Worm (Caenorhabditis elegans) whole organism, L4 larva: ENCODE measurements around the gene pap-2.

Source experiments
- F26F4.8 ChIP-seq: fragments of 200-800 bp; sonication (Bioruptor generic); conservative IDR thresholded peaks from 2 replicates; pipeline ENCODE4 v1.3.6; 2022; ENCODE audit warnings: missing genetic modification characterization, missing compliant biosample characterization
- F37D6.2 ChIP-seq: sonication (generic microtip); optimal IDR thresholded peaks from 2 replicates; lab custom pipeline; 2016; ENCODE audit warnings: mild to moderate bottlenecking, missing genetic modification characterization, missing compliant biosample characterization
- F44E2.7 ChIP-seq: fragments of 200-800 bp; sonication (Bioruptor generic); IDR thresholded peaks from 2 replicates; pipeline ENCODE4 v2.1.2; 2022; ENCODE audit warnings: missing genetic modification characterization, missing compliant biosample characterization
- Y105C5A.15 ChIP-seq: fragments of 200-800 bp; sonication (Bioruptor generic); IDR thresholded peaks from 2 replicates; pipeline ENCODE4 v1.3.6; 2022; ENCODE audit warnings: missing genetic modification characterization, missing compliant biosample characterization
- Y48G9A.11 ChIP-seq: fragments of 200-800 bp; sonication (Bioruptor generic); IDR thresholded peaks from 2 replicates; pipeline ENCODE4 v1.3.6; 2022; ENCODE audit warnings: missing genetic modification reagents, missing genetic modification characterization, missing compliant biosample characterization
- Y75B8A.6 ChIP-seq: fragments of 200-800 bp; sonication (Bioruptor generic); IDR thresholded peaks from 2 replicates; pipeline ENCODE4 v1.3.6; 2022; ENCODE audit warnings: missing genetic modification reagents, missing genetic modification characterization, missing compliant biosample characterization
- ZK546.5 ChIP-seq, 2 experiments: sonication (generic microtip); optimal IDR thresholded peaks; 2 replicates each; lab custom pipeline; 2017; ENCODE audit warnings: missing biosample characterization in 2 of 2, missing genetic modification characterization in 2 of 2
- ama-1 ChIP-seq: fragments of 150-350 bp; optimal IDR thresholded peaks from 2 replicates; lab custom pipeline; 2014; ENCODE audit warnings: inconsistent platforms, mixed read lengths
- arid-1 ChIP-seq: fragments of 200-800 bp; sonication (Bioruptor generic); conservative IDR thresholded peaks from 2 replicates; pipeline ENCODE4 v1.3.6; 2022; ENCODE audit warnings: missing genetic modification reagents, missing genetic modification characterization, missing compliant biosample characterization
- ceh-20 ChIP-seq: fragments of 200-800 bp; sonication (Bioruptor generic); IDR thresholded peaks from 2 replicates; pipeline ENCODE4 v1.3.6; 2022; ENCODE audit warnings: missing genetic modification reagents, missing genetic modification characterization, missing compliant biosample characterization
- ceh-32 ChIP-seq: sonication (generic microtip); optimal IDR thresholded peaks from 2 replicates; lab custom pipeline; 2016; ENCODE audit warnings: mild to moderate bottlenecking, missing genetic modification characterization, missing compliant biosample characterization; ENCODE audit not compliant: poor library complexity
- ceh-44 ChIP-seq: fragments of 200-800 bp; sonication (Bioruptor generic); IDR thresholded peaks from 2 replicates; pipeline ENCODE4 v1.3.6; 2022; ENCODE audit warnings: missing genetic modification reagents, missing genetic modification characterization, missing compliant biosample characterization
- ces-1 ChIP-seq: fragments of 150-350 bp; sonication (generic microtip); optimal IDR thresholded peaks from 4 replicates; lab custom pipeline; 2014; ENCODE audit warnings: missing biosample characterization, missing genetic modification reagents, missing genetic modification characterization
- daf-12 ChIP-seq: fragments of 150-350 bp; optimal IDR thresholded peaks from 2 replicates; lab custom pipeline; 2014; ENCODE audit warnings: missing biosample characterization, missing genetic modification reagents, missing genetic modification characterization
- daf-16 ChIP-seq, 3 experiments: sonication (generic microtip); optimal IDR thresholded peaks; 2 replicates each; lab custom pipeline; 2016 to 2017; ENCODE audit warnings: missing genetic modification characterization in 3 of 3, missing genetic modification reagents in 3 of 3, mild to moderate bottlenecking in 2 of 3, missing compliant biosample characterization in 2 of 3, missing biosample characterization in 1 of 3, moderate library complexity in 1 of 3
- dmd-6 ChIP-seq: fragments of 200-800 bp; sonication (Bioruptor generic); IDR thresholded peaks from 2 replicates; pipeline ENCODE4 v1.3.6; 2022; ENCODE audit warnings: missing genetic modification reagents, missing genetic modification characterization, missing compliant biosample characterization
- dmd-9 ChIP-seq: fragments of 200-800 bp; sonication (Bioruptor generic); IDR thresholded peaks from 2 replicates; pipeline ENCODE4 v1.3.6; 2022; ENCODE audit warnings: missing genetic modification reagents, missing genetic modification characterization, missing compliant biosample characterization
- dpl-1 ChIP-seq: fragments of 150-350 bp; optimal IDR thresholded peaks from 2 replicates; lab custom pipeline; 2014; ENCODE audit warnings: missing biosample characterization, missing genetic modification reagents, missing genetic modification characterization
- egl-27 ChIP-seq: sonication (generic microtip); optimal IDR thresholded peaks from 3 replicates; lab custom pipeline; 2017; ENCODE audit warnings: missing biosample characterization, missing genetic modification reagents, missing genetic modification characterization
- egl-43 ChIP-seq: fragments of 200-800 bp; sonication (Bioruptor generic); IDR thresholded peaks from 2 replicates; pipeline ENCODE4 v1.3.6; 2022; ENCODE audit warnings: missing genetic modification reagents, missing genetic modification characterization, missing compliant biosample characterization
- fkh-10 ChIP-seq: fragments of 150-350 bp; optimal IDR thresholded peaks from 2 replicates; lab custom pipeline; 2014; ENCODE audit warnings: missing biosample characterization, missing genetic modification reagents, missing genetic modification characterization
- fos-1 ChIP-seq: fragments of 150-350 bp; optimal IDR thresholded peaks from 2 replicates; lab custom pipeline; 2014; ENCODE audit warnings: missing biosample characterization, missing genetic modification characterization
- gei-8 ChIP-seq: fragments of 200-800 bp; sonication (Bioruptor generic); optimal IDR thresholded peaks from 2 replicates; lab custom pipeline; 2018; ENCODE audit warnings: mild to moderate bottlenecking, missing genetic modification characterization, missing compliant biosample characterization
- hif-1 ChIP-seq, 2 experiments: sonication (generic microtip); optimal IDR thresholded peaks; 2 replicates each; lab custom pipeline; 2016 to 2017; ENCODE audit warnings: missing compliant biosample characterization in 2 of 2, missing genetic modification characterization in 2 of 2, missing genetic modification reagents in 2 of 2, missing genotype in 2 of 2, mild to moderate bottlenecking in 1 of 2
- jun-1 ChIP-seq: fragments of 150-350 bp; optimal IDR thresholded peaks from 2 replicates; lab custom pipeline; 2014; ENCODE audit warnings: missing biosample characterization, missing genetic modification reagents, missing genetic modification characterization
- lim-7 ChIP-seq: fragments of 200-800 bp; sonication (Bioruptor generic); IDR thresholded peaks from 2 replicates; pipeline ENCODE4 v1.3.6; 2022; ENCODE audit warnings: missing genetic modification characterization, missing compliant biosample characterization
- lin-1 ChIP-seq: fragments of 200-800 bp; sonication (Bioruptor generic); IDR thresholded peaks from 2 replicates; pipeline ENCODE4 v1.3.6; 2022; ENCODE audit warnings: missing genetic modification reagents, missing genetic modification characterization, missing compliant biosample characterization
- lin-15B ChIP-seq: fragments of 150-350 bp; sonication (generic microtip); optimal IDR thresholded peaks from 3 replicates; lab custom pipeline; 2014; ENCODE audit warnings: missing biosample characterization, missing genetic modification characterization
- lin-38 ChIP-seq: fragments of 200-800 bp; sonication (Bioruptor generic); IDR thresholded peaks from 2 replicates; pipeline ENCODE4 v1.3.6; 2022; ENCODE audit warnings: missing genetic modification reagents, missing genetic modification characterization, missing compliant biosample characterization
- lsy-2 ChIP-seq, 2 experiments: fragments of 150-350 bp in 1 of 2; sonication (generic microtip) in 1 of 2; optimal IDR thresholded peaks; 2 replicates each; lab custom pipeline; 2014 to 2017; ENCODE audit warnings: missing biosample characterization in 2 of 2, missing genetic modification characterization in 2 of 2
- mep-1 ChIP-seq: fragments of 150-350 bp; sonication (generic microtip); optimal IDR thresholded peaks from 3 replicates; lab custom pipeline; 2014; ENCODE audit warnings: missing biosample characterization, missing genetic modification characterization
- mes-2 ChIP-seq: sonication (generic microtip); optimal IDR thresholded peaks from 2 replicates; lab custom pipeline; 2016; ENCODE audit warnings: missing genotype, mild to moderate bottlenecking, missing genetic modification characterization, missing compliant biosample characterization; ENCODE audit not compliant: poor library complexity, severe bottlenecking
- mxl-2 ChIP-seq: fragments of 200-800 bp; sonication (Bioruptor generic); conservative IDR thresholded peaks from 2 replicates; pipeline ENCODE4 v1.3.6; 2022; ENCODE audit warnings: missing genetic modification reagents, missing genetic modification characterization, missing compliant biosample characterization
- mxl-3 ChIP-seq: fragments of 200-800 bp; sonication (Bioruptor generic); optimal IDR thresholded peaks from 2 replicates; lab custom pipeline; 2018; ENCODE audit warnings: mild to moderate bottlenecking, missing genetic modification characterization, missing compliant biosample characterization
- nhr-10 ChIP-seq: fragments of 150-350 bp; optimal IDR thresholded peaks from 2 replicates; lab custom pipeline; 2014; ENCODE audit warnings: missing biosample characterization, missing genetic modification characterization
- nhr-11 ChIP-seq: fragments of 150-350 bp; optimal IDR thresholded peaks from 2 replicates; lab custom pipeline; 2014; ENCODE audit warnings: missing biosample characterization, missing genetic modification characterization
- nhr-111 ChIP-seq: fragments of 200-800 bp; sonication (Bioruptor generic); optimal IDR thresholded peaks from 2 replicates; lab custom pipeline; 2018; ENCODE audit warnings: mild to moderate bottlenecking, missing genetic modification characterization, missing compliant biosample characterization
- nhr-28 ChIP-seq: fragments of 150-350 bp; optimal IDR thresholded peaks from 2 replicates; lab custom pipeline; 2014; ENCODE audit warnings: missing biosample characterization, missing genetic modification characterization
- nhr-41 ChIP-seq: fragments of 200-800 bp; sonication (Bioruptor generic); IDR thresholded peaks from 2 replicates; pipeline ENCODE4 v1.3.6; 2022; ENCODE audit warnings: missing genetic modification reagents, missing genetic modification characterization, missing compliant biosample characterization
- nhr-48 ChIP-seq: sonication (generic microtip); optimal IDR thresholded peaks from 2 replicates; lab custom pipeline; 2016; ENCODE audit warnings: mild to moderate bottlenecking, missing genetic modification characterization, missing compliant biosample characterization
- nhr-6 ChIP-seq: fragments of 150-350 bp; optimal IDR thresholded peaks from 2 replicates; lab custom pipeline; 2014; ENCODE audit warnings: missing biosample characterization, missing genetic modification characterization
- nhr-77 ChIP-seq: fragments of 150-350 bp; optimal IDR thresholded peaks from 2 replicates; lab custom pipeline; 2014; ENCODE audit warnings: missing biosample characterization, missing genetic modification characterization
- saeg-2 ChIP-seq: fragments of 200-800 bp; sonication (Bioruptor generic); IDR thresholded peaks from 2 replicates; pipeline ENCODE4 v1.3.6; 2022; ENCODE audit warnings: missing genetic modification reagents, missing genetic modification characterization, missing compliant biosample characterization
- set-16 ChIP-seq: fragments of 200-800 bp; sonication (Bioruptor generic); IDR thresholded peaks from 2 replicates; pipeline ENCODE4 v1.3.6; 2022; ENCODE audit warnings: missing genetic modification reagents, missing genetic modification characterization, missing compliant biosample characterization
- skn-1 ChIP-seq: fragments of 150-350 bp; optimal IDR thresholded peaks from 2 replicates; lab custom pipeline; 2014; ENCODE audit warnings: missing biosample characterization, missing genetic modification characterization
- snpc-4 ChIP-seq: fragments of 150-350 bp; optimal IDR thresholded peaks from 2 replicates; lab custom pipeline; 2014; ENCODE audit warnings: missing biosample characterization, missing genetic modification characterization
- spr-1 ChIP-seq: sonication (generic microtip); optimal IDR thresholded peaks from 2 replicates; lab custom pipeline; 2016; ENCODE audit warnings: mild to moderate bottlenecking, missing genetic modification characterization, missing compliant biosample characterization
- tra-1 ChIP-seq: fragments of 200-800 bp; sonication (Bioruptor generic); IDR thresholded peaks from 2 replicates; pipeline ENCODE4 v1.3.6; 2022; ENCODE audit warnings: missing genetic modification reagents, missing genetic modification characterization, missing compliant biosample characterization

pap-2 gene

DNA sequence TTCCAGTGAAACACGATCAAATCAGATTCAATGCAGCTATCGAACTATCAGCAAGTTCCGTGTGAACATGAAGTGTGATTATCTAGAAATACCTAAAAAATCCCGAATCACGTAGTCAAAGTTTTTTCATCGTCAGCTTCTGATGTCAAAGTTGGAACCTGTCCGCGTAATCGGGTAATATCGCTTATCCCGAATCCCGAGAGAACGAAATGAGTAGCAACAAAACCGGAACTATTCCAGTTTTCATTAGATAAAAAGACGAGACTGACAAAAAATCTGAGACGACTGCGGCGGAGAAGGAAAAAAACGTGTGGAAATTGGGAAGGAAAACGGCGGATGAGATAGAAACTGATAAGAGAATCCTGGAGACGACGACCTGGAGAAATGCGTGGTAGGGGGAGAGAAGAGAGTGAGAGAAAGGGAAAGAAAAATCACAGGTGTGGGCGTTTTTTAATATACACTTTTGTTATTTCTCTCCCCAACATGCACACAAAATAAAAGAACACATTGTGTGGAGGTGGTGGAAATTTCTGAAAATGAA lies 10.9 kb upstream of the pap-2 start (continued):
- peak; percentile 48 for TF ChIP-seq mxl-3 (GFP tag; lab: Kevin White, UChicago)
- no peak for TF ChIP-seq dmd-6 (GFP tag; lab: Robert Waterston, UW)

DNA sequence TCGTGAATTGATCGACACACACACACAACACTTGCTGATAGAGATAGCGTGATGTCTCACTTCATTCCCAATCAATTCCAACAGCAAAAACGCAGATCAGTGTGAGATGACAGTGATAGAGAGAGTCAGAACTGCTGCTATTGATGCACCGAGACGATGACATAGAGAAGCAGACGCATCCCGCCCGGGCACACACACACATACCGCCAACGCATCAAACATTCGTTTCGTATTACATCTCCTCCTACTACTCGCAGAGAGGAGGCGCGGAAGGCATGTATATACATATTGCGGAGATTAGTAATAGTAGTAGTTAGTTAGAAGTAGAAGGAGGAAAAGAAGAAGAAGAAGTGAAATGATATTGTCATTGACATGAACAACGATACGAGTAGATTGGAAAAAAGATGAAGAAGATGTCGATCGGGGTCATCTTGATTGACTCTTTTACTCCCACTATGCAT lies 10.2 kb upstream of the pap-2 start:
- no peak for TF ChIP-seq jun-1
- TF ChIP-seq set-16: peak; percentile 34; the same call in 1 of the 2 replicates
- TF ChIP-seq lin-1 (GFP tag; lab: Robert Waterston, UW): peak; percentile 56; the same call in 1 of the 2 replicates
- no peak for TF ChIP-seq fos-1 (tag; lab: Kevin White, UChicago)
- TF ChIP-seq nhr-10 (tag; lab: Kevin White, UChicago): no peak
- peak; percentile 94 for TF ChIP-seq mxl-3 (GFP tag; lab: Kevin White, UChicago)
- no peak for TF ChIP-seq ces-1
- no peak for TF ChIP-seq lin-15B (tag; lab: Kevin White, UChicago)
- no peak for TF ChIP-seq hif-1 (tag; optimal IDR thresholded peaks at IDR 0.05; lab: Kevin White, UChicago)
- TF ChIP-seq snpc-4: no peak
- no peak for TF ChIP-seq egl-27 (tag; lab: Kevin White, UChicago)
- TF ChIP-seq nhr-111 (GFP tag; lab: Kevin White, UChicago): no peak
- TF ChIP-seq ama-1: peak; percentile 2
- no peak for TF ChIP-seq F44E2.7 (GFP tag; lab: Robert Waterston, UW)
- TF ChIP-seq nhr-48 (tag; lab: Kevin White, UChicago): no peak
- no peak for TF ChIP-seq Y105C5A.15
- TF ChIP-seq skn-1 (tag; lab: Kevin White, UChicago): no peak
- no peak for TF ChIP-seq ZK546.5 (tag; optimal IDR thresholded peaks at IDR 0.05; lab: Kevin White, UChicago)
- no peak for TF ChIP-seq daf-16 (GFP tag; optimal IDR thresholded peaks at IDR 0.05; lab: Kevin White, UChicago)
- peak; percentile 68 for TF ChIP-seq daf-16 (tag; optimal IDR thresholded peaks at IDR 0.05; lab: Kevin White, UChicago)
- no peak for TF ChIP-seq Y75B8A.6 (GFP tag; lab: Robert Waterston, UW)
- TF ChIP-seq mxl-2: 0 out of 2 replicates have a peak, but pooled peaks have one; percentile 33
- peak; percentile 39 for TF ChIP-seq mes-2 (tag; lab: Kevin White, UChicago)
- TF ChIP-seq lim-7 (GFP tag; lab: Robert Waterston, UW): no peak
- TF ChIP-seq nhr-28 (tag; lab: Kevin White, UChicago): peak; percentile 93
- no peak for TF ChIP-seq daf-12
- no peak for TF ChIP-seq dmd-9 (GFP tag; lab: Robert Waterston, UW)
- TF ChIP-seq gei-8 (GFP tag; lab: Kevin White, UChicago): no peak
- 0 out of 2 replicates have a peak, but pooled peaks have one; percentile 18 for TF ChIP-seq saeg-2 (GFP tag; lab: Robert Waterston, UW)
- peak; percentile 53 for TF ChIP-seq tra-1 (GFP tag; lab: Robert Waterston, UW)
- no peak for TF ChIP-seq arid-1 (GFP tag; lab: Robert Waterston, UW)
- TF ChIP-seq ceh-32 (tag; lab: Kevin White, UChicago): no peak
- no peak for TF ChIP-seq nhr-6 (tag; lab: Kevin White, UChicago)
- TF ChIP-seq lsy-2 (tag; optimal IDR thresholded peaks at IDR 0.05; lab: Kevin White, UChicago): peak; percentile 45 to 48
- no peak for TF ChIP-seq ceh-44
- peak; percentile 75 for TF ChIP-seq mep-1
- TF ChIP-seq dmd-6 (GFP tag; lab: Robert Waterston, UW): peak; percentile 76
- peak; percentile 24 for TF ChIP-seq spr-1
- TF ChIP-seq Y48G9A.11 (GFP tag; lab: Robert Waterston, UW): no peak
- peak; percentile 37 for TF ChIP-seq dpl-1 (GFP tag; lab: Kevin White, UChicago)
- TF ChIP-seq lin-38: peak; percentile 36
- peak; percentile 79 for TF ChIP-seq nhr-11 (tag; lab: Kevin White, UChicago)
- peak; percentile 3 for TF ChIP-seq nhr-77 (tag; lab: Kevin White, UChicago)
- no peak for TF ChIP-seq F26F4.8 (GFP tag; lab: Robert Waterston, UW)
- no peak for TF ChIP-seq F37D6.2 (tag; lab: Kevin White, UChicago)
- TF ChIP-seq ceh-20: no peak
- 0 out of 2 replicates have a peak, but pooled peaks have one; percentile 53 for TF ChIP-seq nhr-41 (GFP tag; lab: Robert Waterston, UW)
- no peak for TF ChIP-seq fkh-10 (GFP tag; lab: Kevin White, UChicago)
- TF ChIP-seq egl-43 (GFP tag; lab: Robert Waterston, UW): 0 out of 2 replicates have a peak, but pooled peaks have one; percentile 7
